Worm (Caenorhabditis elegans) whole organism, L2 larva: Measurements from ENCODE around the gene ZK6.6.

Experiments used
- C34F6.9 ChIP-seq: fragments of 150-350 bp; optimal IDR thresholded peaks from 2 replicates; lab custom pipeline; 2014; ENCODE audit warnings: missing biosample characterization, missing genetic modification characterization
- R02D3.7 ChIP-seq: fragments of 150-350 bp; optimal IDR thresholded peaks from 2 replicates; lab custom pipeline; 2014; ENCODE audit warnings: missing biosample characterization, missing genetic modification characterization
- Y55F3AM.14 ChIP-seq: fragments of 200-800 bp; sonication (Bioruptor generic); optimal IDR thresholded peaks from 2 replicates; lab custom pipeline; 2018; ENCODE audit warnings: mild to moderate bottlenecking, missing genetic modification characterization, missing compliant biosample characterization
- ama-1 ChIP-seq: fragments of 150-350 bp; optimal IDR thresholded peaks from 2 replicates; lab custom pipeline; 2018; ENCODE audit warnings: inconsistent platforms
- ceh-82 ChIP-seq: fragments of 150-350 bp; optimal IDR thresholded peaks from 2 replicates; lab custom pipeline; 2014; ENCODE audit warnings: missing biosample characterization, missing genetic modification characterization
- lin-39 ChIP-seq: fragments of 150-350 bp; optimal IDR thresholded peaks from 2 replicates; lab custom pipeline; 2014; ENCODE audit warnings: missing biosample characterization, missing genetic modification reagents, missing genetic modification characterization
- mdl-1 ChIP-seq, 2 experiments: fragments of 150-350 bp in 1 of 2; sonication (generic microtip) in 1 of 2; optimal IDR thresholded peaks; 2 replicates each; lab custom pipeline; 2017; ENCODE audit warnings: missing biosample characterization in 2 of 2, missing genetic modification characterization in 2 of 2
- nhr-11 ChIP-seq: fragments of 150-350 bp; optimal IDR thresholded peaks from 2 replicates; lab custom pipeline; 2014; ENCODE audit warnings: missing biosample characterization, missing genetic modification characterization
- nhr-23 ChIP-seq: fragments of 150-350 bp; optimal IDR thresholded peaks from 2 replicates; lab custom pipeline; 2014; ENCODE audit warnings: missing biosample characterization, missing genetic modification reagents, missing genetic modification characterization
- nhr-237 ChIP-seq: fragments of 150-350 bp; optimal IDR thresholded peaks from 2 replicates; lab custom pipeline; 2014; ENCODE audit warnings: missing biosample characterization, missing genetic modification characterization
- nhr-25 ChIP-seq: fragments of 150-350 bp; sonication (generic microtip); optimal IDR thresholded peaks from 3 replicates; lab custom pipeline; 2014; ENCODE audit warnings: missing biosample characterization, missing genetic modification characterization
- skn-1 ChIP-seq: sonication (generic microtip); optimal IDR thresholded peaks from 2 replicates; lab custom pipeline; 2017; ENCODE audit warnings: missing biosample characterization, missing genetic modification characterization
- snpc-4 ChIP-seq: fragments of 150-350 bp; optimal IDR thresholded peaks from 2 replicates; lab custom pipeline; 2014; ENCODE audit warnings: missing biosample characterization, missing genetic modification characterization
- unc-62 ChIP-seq: fragments of 150-350 bp; optimal IDR thresholded peaks from 2 replicates; lab custom pipeline; 2014; ENCODE audit warnings: missing biosample characterization, missing genetic modification reagents, missing genetic modification characterization

DNA sequence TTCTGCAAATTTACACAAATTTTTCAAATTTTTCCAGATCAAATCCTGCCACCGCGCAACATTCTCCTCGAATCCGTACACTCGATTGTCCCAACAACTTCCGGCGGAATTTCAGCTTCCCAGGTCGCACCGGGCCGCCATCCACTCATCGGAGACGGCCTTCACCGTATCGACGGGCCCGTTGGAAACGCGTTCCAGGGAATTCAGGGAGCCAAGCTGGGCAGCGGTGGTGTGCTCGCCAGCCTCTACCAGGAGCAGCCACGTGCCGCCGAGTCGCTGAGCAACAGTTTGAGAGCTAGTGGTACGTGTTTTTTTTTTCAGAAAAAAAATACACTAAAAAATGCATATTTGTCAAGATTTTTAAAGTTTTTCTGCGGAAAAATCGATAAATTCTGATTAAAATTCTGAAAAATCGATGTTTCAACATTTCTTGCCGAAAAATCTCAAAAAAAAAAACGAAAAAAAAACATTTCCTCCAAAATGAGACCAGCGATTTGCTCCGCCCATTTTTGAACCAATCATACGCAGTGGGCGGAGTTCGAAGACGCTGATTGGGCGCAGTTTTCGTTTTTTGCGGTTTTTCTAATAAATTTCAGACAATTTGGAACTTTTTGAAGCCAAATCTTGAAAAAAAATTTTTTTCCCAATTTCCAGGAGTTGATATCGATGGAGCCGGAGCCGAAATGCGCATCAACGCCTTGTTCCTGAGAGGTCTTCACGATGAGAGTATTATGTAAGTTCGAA, 31.4 kb upstream of the ZK6.6 start:
- no peak for TF ChIP-seq nhr-11
- no peak for TF ChIP-seq nhr-25 (tag; lab: Kevin White, UChicago)
- TF ChIP-seq nhr-237, result no peak
- TF ChIP-seq nhr-23 (tag; lab: Kevin White, UChicago), result no peak
- TF ChIP-seq snpc-4 (tag; lab: Kevin White, UChicago), result no peak
- no peak for TF ChIP-seq R02D3.7 (tag; lab: Kevin White, UChicago)
- TF ChIP-seq Y55F3AM.14 (GFP tag; lab: Kevin White, UChicago), result no peak
- TF ChIP-seq lin-39 (tag; lab: Kevin White, UChicago), result no peak
- no peak for TF ChIP-seq mdl-1 (tag; optimal IDR thresholded peaks at IDR 0.05; lab: Kevin White, UChicago)
- no peak for TF ChIP-seq ceh-82 (tag; lab: Kevin White, UChicago)
- TF ChIP-seq C34F6.9 (tag; lab: Kevin White, UChicago), result no peak
- TF ChIP-seq unc-62 (GFP tag; lab: Kevin White, UChicago), result no peak
- no peak for TF ChIP-seq ama-1
- no peak for TF ChIP-seq skn-1 (tag; lab: Kevin White, UChicago)
